Worm (Caenorhabditis elegans): ENCODE data around the gene T02C1.1.

T02C1.1 gene

ce11 chrIII:9255801-9256200 lies 8.5 kb downstream of the T02C1.1 start:
- TF ChIP-seq dao-5 (tag; optimal IDR thresholded peaks at IDR 0.05) (no peak), him-1 (tag; optimal IDR thresholded peaks at IDR 0.05) (no peak), W03F9.2 (tag; optimal IDR thresholded peaks at IDR 0.05) (no peak)

ce11 chrIII:9256961-9257360 lies 9.6 kb downstream of the T02C1.1 start, which contains the start of gene M01A8.1:
Gene M01A8.1 (plus strand): TSS chrIII:9257261.
- no peak for TF ChIP-seq him-1 (tag; optimal IDR thresholded peaks at IDR 0.05)
- no peak for TF ChIP-seq dao-5 (tag; optimal IDR thresholded peaks at IDR 0.05)
- TF ChIP-seq W03F9.2 (tag; optimal IDR thresholded peaks at IDR 0.05), result no peak

ce11 chrIII:9258510-9258909 lies 11.2 kb downstream of the T02C1.1 start:
- TF ChIP-seq him-1 (tag; optimal IDR thresholded peaks at IDR 0.05), result no peak
- TF ChIP-seq dao-5 (tag; optimal IDR thresholded peaks at IDR 0.05), result no peak
- no peak for TF ChIP-seq W03F9.2 (tag; optimal IDR thresholded peaks at IDR 0.05)

ce11 chrIII:9269012-9269471 lies 21.7 kb downstream of the T02C1.1 start, which contains the start of gene clip-1:
Gene clip-1 (minus strand): TSS chrIII:9269062.
- no peak for TF ChIP-seq dao-5 (tag; optimal IDR thresholded peaks at IDR 0.05)
- no peak for TF ChIP-seq him-1 (tag; optimal IDR thresholded peaks at IDR 0.05)
- TF ChIP-seq W03F9.2 (tag; optimal IDR thresholded peaks at IDR 0.05), result no peak

ce11 chrIII:9270183-9270582 lies 22.9 kb downstream of the T02C1.1 start:
- no peak for TF ChIP-seq W03F9.2 (tag; optimal IDR thresholded peaks at IDR 0.05)
- no peak for TF ChIP-seq him-1 (tag; optimal IDR thresholded peaks at IDR 0.05)
- no peak for TF ChIP-seq dao-5 (tag; optimal IDR thresholded peaks at IDR 0.05)

ce11 chrIII:9271389-9271918 lies 24.1 kb downstream of the T02C1.1 start:
- TF ChIP-seq dao-5 (tag; optimal IDR thresholded peaks at IDR 0.05), result no peak
- no peak for TF ChIP-seq him-1 (tag; optimal IDR thresholded peaks at IDR 0.05)
- no peak for TF ChIP-seq W03F9.2 (tag; optimal IDR thresholded peaks at IDR 0.05)

- TF ChIP-seq W03F9.2 (tag; optimal IDR thresholded peaks at IDR 0.05) (no peak), dao-5 (tag; optimal IDR thresholded peaks at IDR 0.05) (no peak), him-1 (tag; optimal IDR thresholded peaks at IDR 0.05) (no peak)
Measured at ce11 chrIII:9272107-9272506, 24.8 kb downstream of the T02C1.1 start.

ce11 chrIII:9277803-9278202 lies 30.5 kb downstream of the T02C1.1 start:
- no peak for TF ChIP-seq him-1 (tag; optimal IDR thresholded peaks at IDR 0.05)
- no peak for TF ChIP-seq W03F9.2 (tag; optimal IDR thresholded peaks at IDR 0.05)
- TF ChIP-seq dao-5 (tag; optimal IDR thresholded peaks at IDR 0.05), result no peak

- no peak for TF ChIP-seq dao-5 (tag; optimal IDR thresholded peaks at IDR 0.05)
- TF ChIP-seq W03F9.2 (tag; optimal IDR thresholded peaks at IDR 0.05), result no peak
- TF ChIP-seq him-1 (tag; optimal IDR thresholded peaks at IDR 0.05), result no peak
Measured at ce11 chrIII:9281480-9281879, 34.2 kb downstream of the T02C1.1 start, which contains the start of gene fozi-1. Gene fozi-1 (plus strand): TSS chrIII:9281780.

- TF ChIP-seq W03F9.2 (tag; optimal IDR thresholded peaks at IDR 0.05), result no peak
- no peak for TF ChIP-seq dao-5 (tag; optimal IDR thresholded peaks at IDR 0.05)
- no peak for TF ChIP-seq him-1 (tag; optimal IDR thresholded peaks at IDR 0.05)
Measured at ce11 chrIII:9288540-9288939, 41.2 kb downstream of the T02C1.1 start.

ce11 chrIII:9289815-9290214 lies 42.5 kb downstream of the T02C1.1 start:
- TF ChIP-seq W03F9.2 (tag; optimal IDR thresholded peaks at IDR 0.05) (no peak), him-1 (tag; optimal IDR thresholded peaks at IDR 0.05) (no peak), dao-5 (tag; optimal IDR thresholded peaks at IDR 0.05) (no peak)

- no peak for TF ChIP-seq dao-5 (tag; optimal IDR thresholded peaks at IDR 0.05)
- TF ChIP-seq W03F9.2 (tag; optimal IDR thresholded peaks at IDR 0.05), result no peak
- TF ChIP-seq him-1 (tag; optimal IDR thresholded peaks at IDR 0.05), result no peak
Measured at ce11 chrIII:9297345-9297744, 50.0 kb downstream of the T02C1.1 start, which contains the start of gene K01B6.4. Gene K01B6.4 (minus strand): TSS chrIII:9297445.

All from whole organism, L4/young adult.